Fruit fly (Drosophila melanogaster): ENCODE results near the gene CG8534.

Gene CG8534

dm6 chr3R:9777941-9778360 lies 34.6 kb upstream of the CG8534 start, which contains the start of gene RpS29 (continued):
- TF ChIP-seq corto (GFP tag; optimal IDR thresholded peaks at IDR 0.05): no peak
- TF ChIP-seq CTCF (GFP tag; optimal IDR thresholded peaks at IDR 0.05): peak; percentile 46
- peak; percentile 73 for TF ChIP-seq Atf3 (GFP tag; optimal IDR thresholded peaks at IDR 0.05)
- TF ChIP-seq slbo (GFP tag; IDR thresholded peaks at IDR 0.05): peak; percentile 95
- peak; percentile 45 for TF ChIP-seq CG7556 (GFP tag; optimal IDR thresholded peaks at IDR 0.05)
- peak; percentile 79 for TF ChIP-seq ttk (GFP tag; IDR thresholded peaks at IDR 0.05)
- peak; percentile 76 for TF ChIP-seq Ada2b (GFP tag; IDR thresholded peaks at IDR 0.05)
- no peak for TF ChIP-seq wor (GFP tag; IDR thresholded peaks at IDR 0.05)
- peak; percentile 79 for TF ChIP-seq slou (GFP tag; optimal IDR thresholded peaks at IDR 0.05)
- TF ChIP-seq CG5245 (GFP tag; optimal IDR thresholded peaks at IDR 0.05): peak; percentile 66
- peak; percentile 10 for TF ChIP-seq ATbp (GFP tag; optimal IDR thresholded peaks at IDR 0.05)
- TF ChIP-seq gcm2 (GFP tag; optimal IDR thresholded peaks at IDR 0.05): peak; percentile 62
- TF ChIP-seq mam (GFP tag; optimal IDR thresholded peaks at IDR 0.05): peak; percentile 92
- peak; percentile 31; the same call in 1 of the 2 replicates for TF ChIP-seq esg (GFP tag; conservative IDR thresholded peaks at IDR 0.05)
- peak; percentile 45 for TF ChIP-seq kah (GFP tag; optimal IDR thresholded peaks at IDR 0.05)
- TF ChIP-seq ken (GFP tag; IDR thresholded peaks at IDR 0.05): peak; percentile 92
- TF ChIP-seq CG13624 (GFP tag; optimal IDR thresholded peaks at IDR 0.05): peak; percentile 92
- peak; percentile 68 for TF ChIP-seq CG2678 (tag; optimal IDR thresholded peaks at IDR 0.05)
- TF ChIP-seq so (GFP tag; IDR thresholded peaks at IDR 0.05): no peak
- TF ChIP-seq kay (GFP tag; optimal IDR thresholded peaks at IDR 0.05): peak; percentile 32
- peak; percentile 91 for TF ChIP-seq CG9876 (GFP tag; optimal IDR thresholded peaks at IDR 0.05)
- peak; percentile 84 for TF ChIP-seq maf-S (GFP tag; optimal IDR thresholded peaks at IDR 0.05)
- TF ChIP-seq fd96Cb (tag; optimal IDR thresholded peaks at IDR 0.05): peak; percentile 8
- TF ChIP-seq gt (GFP tag; IDR thresholded peaks at IDR 0.05): 0 out of 2 replicates have a peak, but pooled peaks have one; percentile 10
- TF ChIP-seq insv (GFP tag; optimal IDR thresholded peaks at IDR 0.05): peak in 1 of 2 experiments; percentile 73
- TF ChIP-seq Dfd (GFP tag; optimal IDR thresholded peaks at IDR 0.05): no peak
- TF ChIP-seq pho (GFP tag; optimal IDR thresholded peaks at IDR 0.05): peak; percentile 89
- TF ChIP-seq zen2 (GFP tag; IDR thresholded peaks at IDR 0.05; ENCODE audit: partially characterized antibody): peak; percentile 93
- TF ChIP-seq Hmx (GFP tag; optimal IDR thresholded peaks at IDR 0.05): no peak
- TF ChIP-seq h (optimal IDR thresholded peaks at IDR 0.05): no peak
- peak; percentile 57 for TF ChIP-seq CG4854 (GFP tag; optimal IDR thresholded peaks at IDR 0.05)
- TF ChIP-seq Hmr (GFP tag; optimal IDR thresholded peaks at IDR 0.05): peak; percentile 94
- TF ChIP-seq peb (GFP tag; IDR thresholded peaks at IDR 0.05): 0 out of 2 replicates have a peak, but pooled peaks have one; percentile 17
- TF ChIP-seq BtbVII (GFP tag; optimal IDR thresholded peaks at IDR 0.05): peak; percentile 78
- peak; percentile 78 for TF ChIP-seq kni (GFP tag; optimal IDR thresholded peaks at IDR 0.05)
- peak in 1 of 2 experiments; percentile 50 for TF ChIP-seq crp (GFP tag; optimal IDR thresholded peaks at IDR 0.05)
- TF ChIP-seq prd (optimal IDR thresholded peaks at IDR 0.05): no peak
- TF ChIP-seq prd (GFP tag; IDR thresholded peaks at IDR 0.05): peak; percentile 76
- no peak for TF ChIP-seq ham (GFP tag; IDR thresholded peaks at IDR 0.05)
- peak; percentile 14 for TF ChIP-seq Sox102F (GFP tag; optimal IDR thresholded peaks at IDR 0.05)
- TF ChIP-seq CG11085 (GFP tag; IDR thresholded peaks at IDR 0.05): peak; percentile 79
- TF ChIP-seq Hsf (GFP tag; optimal IDR thresholded peaks at IDR 0.05): peak; percentile 86
- TF ChIP-seq ac (GFP tag; optimal IDR thresholded peaks at IDR 0.05): no peak
- peak; percentile 90 for TF ChIP-seq CG2120 (GFP tag; optimal IDR thresholded peaks at IDR 0.05)
- TF ChIP-seq MBD-R2 (GFP tag; IDR thresholded peaks at IDR 0.05): peak; percentile 78
- peak; percentile 58 for TF ChIP-seq lbe (GFP tag; optimal IDR thresholded peaks at IDR 0.05)
- peak; percentile 85 for TF ChIP-seq Mad (GFP tag; optimal IDR thresholded peaks at IDR 0.05)
- peak; percentile 77 for TF ChIP-seq CG16863 (GFP tag; optimal IDR thresholded peaks at IDR 0.05)
- peak; percentile 50 for TF ChIP-seq Hr3 (GFP tag; optimal IDR thresholded peaks at IDR 0.05)
- peak; percentile 82 to 89 for TF ChIP-seq Pdp1 (GFP tag; optimal IDR thresholded peaks at IDR 0.05)
- peak; percentile 77 for TF ChIP-seq pfk (GFP tag; optimal IDR thresholded peaks at IDR 0.05)
- TF ChIP-seq tgo (GFP tag; IDR thresholded peaks at IDR 0.05): peak; percentile 65
- TF ChIP-seq Ets65A (GFP tag): peak; percentile 99

Measured in whole organism, embryonic.